Fruit fly (Drosophila melanogaster): ENCODE measurements around the gene Nepl3.

DNA sequence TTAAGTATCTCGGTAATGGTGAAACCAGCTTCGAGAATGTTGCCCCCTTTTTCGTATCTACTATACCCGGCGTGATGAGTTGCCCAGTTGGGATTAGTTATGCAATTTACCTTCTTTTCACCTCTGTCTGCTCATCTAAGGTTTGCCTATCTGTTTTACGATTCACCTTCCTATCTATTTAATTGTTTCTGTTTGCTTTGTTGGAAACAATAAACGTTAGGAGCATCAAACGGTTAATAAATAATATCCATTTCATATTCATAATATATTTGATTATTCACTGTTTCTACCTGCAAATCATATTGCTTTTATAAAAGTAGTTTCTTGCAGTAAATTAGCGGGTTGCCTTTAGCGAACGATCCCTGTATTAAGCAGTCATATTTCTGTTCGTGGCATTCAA, 50.8 kb downstream of the Nepl3 start:
- TF ChIP-seq CG8478 (optimal IDR thresholded peaks at IDR 0.05) = no peak
- no peak for TF ChIP-seq CTCF (optimal IDR thresholded peaks at IDR 0.05)
